Worm (Caenorhabditis elegans) whole organism, late embryonic: Measurements from ENCODE around the gene srj-10.

ENCODE experiments used
- ceh-14 ChIP-seq: sonication (generic microtip); optimal IDR thresholded peaks from 2 replicates; lab custom pipeline; 2016; ENCODE audit warnings: missing genotype, missing genetic modification characterization, missing compliant biosample characterization
- fkh-10 ChIP-seq: fragments of 150-350 bp; optimal IDR thresholded peaks from 2 replicates; lab custom pipeline; 2014; ENCODE audit warnings: missing biosample characterization, missing genetic modification reagents, missing genetic modification characterization
- lin-11 ChIP-seq: fragments of 200-800 bp; sonication (Bioruptor generic); optimal IDR thresholded peaks from 2 replicates; lab custom pipeline; 2018; ENCODE audit warnings: mild to moderate bottlenecking, missing genetic modification characterization, missing compliant biosample characterization
- nfya-1 ChIP-seq: sonication (generic microtip); optimal IDR thresholded peaks from 2 replicates; lab custom pipeline; 2017; ENCODE audit warnings: missing genetic modification characterization, mild to moderate bottlenecking, missing compliant biosample characterization, antibody characterized with exemption, moderate library complexity
- nhr-11 ChIP-seq: fragments of 150-350 bp; optimal IDR thresholded peaks from 2 replicates; lab custom pipeline; 2014; ENCODE audit warnings: missing biosample characterization, missing genetic modification characterization
- nhr-232 ChIP-seq: sonication (generic microtip); optimal IDR thresholded peaks from 2 replicates; lab custom pipeline; 2016; ENCODE audit warnings: missing genetic modification characterization, missing compliant biosample characterization
- pha-4 ChIP-seq: fragments of 150-350 bp; optimal IDR thresholded peaks from 2 replicates; lab custom pipeline; 2018; ENCODE audit warnings: missing biosample characterization, missing genetic modification reagents, missing genetic modification characterization
- rnt-1 ChIP-seq: sonication (generic microtip); optimal IDR thresholded peaks from 2 replicates; lab custom pipeline; 2016; ENCODE audit warnings: missing genetic modification characterization, missing compliant biosample characterization
- sox-4 ChIP-seq: sonication (generic microtip); optimal IDR thresholded peaks from 2 replicates; lab custom pipeline; 2017; ENCODE audit warnings: mild to moderate bottlenecking, missing genetic modification characterization, inconsistent platforms, missing compliant biosample characterization
- unc-86 ChIP-seq: sonication (generic microtip); optimal IDR thresholded peaks from 2 replicates; lab custom pipeline; 2016; ENCODE audit warnings: missing genetic modification characterization, missing compliant biosample characterization

ce11 chrV:16060135-16060534 is 13.6 kb downstream of the srj-10 start, which contains the start of gene F14H3.15:
- TF ChIP-seq lin-11 (tag; lab: Kevin White, UChicago) (no peak), fkh-10 (GFP tag; lab: Kevin White, UChicago) (no peak), unc-86 (no peak), ceh-14 (tag; lab: Kevin White, UChicago) (no peak), rnt-1 (tag; lab: Kevin White, UChicago) (no peak), nfya-1 (tag; lab: Kevin White, UChicago) (no peak), nhr-11 (tag; lab: Kevin White, UChicago) (no peak), sox-4 (tag; lab: Kevin White, UChicago) (no peak), pha-4 (tag; lab: Kevin White, UChicago) (no peak), nhr-232 (tag; lab: Kevin White, UChicago) (no peak)
